Fruit fly (Drosophila melanogaster) whole organism, embryonic: Measurements from ENCODE around the gene disco.

Source experiments
- Asciz ChIP-seq: fragments of 200-800 bp; sonication (Bioruptor generic); optimal IDR thresholded peaks from 2 replicates; lab custom pipeline; 2017; ENCODE audit warnings: missing biosample characterization, mild to moderate bottlenecking, missing genetic modification characterization, missing genetic modification reagents
- Blimp-1 ChIP-seq: fragments of 200-800 bp; sonication (Bioruptor generic); optimal IDR thresholded peaks from 3 replicates; lab custom pipeline; 2018; ENCODE audit warnings: missing biosample characterization, missing genetic modification characterization, mild to moderate bottlenecking, moderate library complexity, missing genetic modification reagents
- CG11093 ChIP-seq: fragments of 200-800 bp; sonication (Bioruptor generic); IDR thresholded peaks from 3 replicates; pipeline ENCODE4 v1.3.6; 2022; ENCODE audit warnings: missing biosample characterization, missing genetic modification characterization
- CG11398 ChIP-seq: fragments of 200-800 bp; sonication (Bioruptor generic); optimal IDR thresholded peaks from 2 replicates; lab custom pipeline; 2016; ENCODE audit warnings: missing biosample characterization, missing genetic modification characterization
- CG11456 ChIP-seq: fragments of 200-800 bp; sonication (Bioruptor generic); IDR thresholded peaks from 3 replicates; pipeline ENCODE4 v1.3.6; 2022; ENCODE audit warnings: missing biosample characterization, missing genetic modification characterization
- CG11696 ChIP-seq: fragments of 200-800 bp; sonication (Bioruptor generic); IDR thresholded peaks from 2 replicates; pipeline ENCODE4 v1.3.6; 2022; ENCODE audit warnings: missing biosample characterization, missing genetic modification characterization
- CG13424 ChIP-seq: fragments of 200-800 bp; sonication (Bioruptor generic); optimal IDR thresholded peaks from 2 replicates; lab custom pipeline; 2019; ENCODE audit warnings: missing biosample characterization, mild to moderate bottlenecking, missing genetic modification characterization, moderate library complexity
- CG15011 ChIP-seq: fragments of 200-800 bp; sonication (Bioruptor generic); optimal IDR thresholded peaks from 3 replicates; lab custom pipeline; 2018; ENCODE audit warnings: missing biosample characterization, mild to moderate bottlenecking, missing genetic modification characterization
- CG16779 ChIP-seq: fragments of 200-800 bp; sonication (Bioruptor generic); IDR thresholded peaks from 2 replicates; pipeline ENCODE4 v1.3.6; 2022; ENCODE audit warnings: missing biosample characterization, missing genetic modification characterization
- CG17186 ChIP-seq: fragments of 200-800 bp; sonication (Bioruptor generic); optimal IDR thresholded peaks from 3 replicates; lab custom pipeline; 2017; ENCODE audit warnings: missing biosample characterization, missing genetic modification reagents, missing genetic modification characterization
- CG17328 ChIP-seq: fragments of 200-800 bp; sonication (Bioruptor generic); IDR thresholded peaks from 2 replicates; pipeline ENCODE4 v1.3.6; 2022; ENCODE audit warnings: missing biosample characterization, missing genetic modification characterization
- CG17829 ChIP-seq: fragments of 200-800 bp; optimal IDR thresholded peaks from 2 replicates; lab custom pipeline; 2019; ENCODE audit warnings: missing biosample characterization, mild to moderate bottlenecking, missing genetic modification characterization, moderate library complexity
- CG3065 ChIP-seq: fragments of 200-800 bp; sonication (Bioruptor generic); optimal IDR thresholded peaks from 2 replicates; lab custom pipeline; 2016; ENCODE audit warnings: missing biosample characterization, missing genetic modification characterization
- CG32772 ChIP-seq: fragments of 200-800 bp; sonication (Bioruptor generic); IDR thresholded peaks from 2 replicates; pipeline ENCODE4 v1.3.6; 2022; ENCODE audit warnings: missing biosample characterization, missing genetic modification characterization
- CG33213 ChIP-seq: fragments of 200-800 bp; sonication (Bioruptor generic); optimal IDR thresholded peaks from 3 replicates; lab custom pipeline; 2016; ENCODE audit warnings: missing biosample characterization, missing genetic modification characterization
- CG3995 ChIP-seq: fragments of 200-800 bp; sonication (Bioruptor generic); optimal IDR thresholded peaks from 3 replicates; lab custom pipeline; 2016; ENCODE audit warnings: missing biosample characterization, missing genetic modification characterization
- CG43689 ChIP-seq: fragments of 200-800 bp; sonication (Bioruptor generic); IDR thresholded peaks from 2 replicates; pipeline ENCODE4 v1.3.6; 2022; ENCODE audit warnings: missing biosample characterization, missing genetic modification characterization
- CG5245 ChIP-seq: fragments of 200-800 bp; sonication (Bioruptor generic); optimal IDR thresholded peaks from 3 replicates; lab custom pipeline; 2016; ENCODE audit warnings: missing biosample characterization, missing genetic modification characterization
- CG6272 ChIP-seq: fragments of 200-800 bp; sonication (Bioruptor generic); IDR thresholded peaks from 2 replicates; pipeline ENCODE4 v1.3.6; 2022; ENCODE audit warnings: missing biosample characterization, missing genetic modification characterization
- CG6791 ChIP-seq: fragments of 200-800 bp; sonication (Bioruptor generic); IDR thresholded peaks from 3 replicates; pipeline ENCODE4 v1.3.6; 2022; ENCODE audit warnings: missing biosample characterization, missing genetic modification characterization; ENCODE audit not compliant: partially characterized antibody
- CG7839 ChIP-seq: fragments of 200-800 bp; sonication (Bioruptor generic); optimal IDR thresholded peaks from 3 replicates; lab custom pipeline; 2018; ENCODE audit warnings: missing biosample characterization, mild to moderate bottlenecking, missing genetic modification characterization, moderate library complexity
- CG8359 ChIP-seq: fragments of 200-800 bp; sonication (Bioruptor generic); optimal IDR thresholded peaks from 2 replicates; lab custom pipeline; 2017; ENCODE audit warnings: missing biosample characterization, mild to moderate bottlenecking, missing genetic modification characterization, borderline replicate concordance
- CG8944 ChIP-seq: fragments of 200-800 bp; sonication (Bioruptor generic); optimal IDR thresholded peaks from 3 replicates; lab custom pipeline; 2016; ENCODE audit warnings: missing biosample characterization, missing genetic modification characterization
- Dfd ChIP-seq, 2 experiments: fragments of >200 bp; optimal IDR thresholded peaks; 2 replicates each; lab custom pipeline; 2017; ENCODE audit warnings: missing biosample characterization in 2 of 2, missing genetic modification characterization in 2 of 2
- Doc2 ChIP-seq: fragments of 200-800 bp; sonication (Bioruptor generic); IDR thresholded peaks from 2 replicates; pipeline ENCODE4 v1.3.6; 2022; ENCODE audit warnings: missing biosample characterization, missing genetic modification characterization
- Eip74EF ChIP-seq, 2 experiments: fragments of 200-800 bp in 1 of 2; fragments of >200 bp in 1 of 2; sonication (Bioruptor generic) in 1 of 2; optimal IDR thresholded peaks; 2 replicates each; lab custom pipeline; 2017 to 2019; ENCODE audit warnings: missing biosample characterization in 2 of 2, missing genetic modification characterization in 2 of 2, mild to moderate bottlenecking in 1 of 2, moderate library complexity in 1 of 2
- Elba2 ChIP-seq: fragments of 200-800 bp; sonication (Bioruptor generic); optimal IDR thresholded peaks from 3 replicates; lab custom pipeline; 2016; ENCODE audit warnings: missing biosample characterization, missing genetic modification characterization
- Ets97D ChIP-seq: fragments of 200-800 bp; sonication (Bioruptor generic); optimal IDR thresholded peaks from 3 replicates; lab custom pipeline; 2016; ENCODE audit warnings: missing biosample characterization, missing genetic modification characterization
- Fer3 ChIP-seq: fragments of 200-800 bp; sonication (Bioruptor generic); optimal IDR thresholded peaks from 2 replicates; lab custom pipeline; 2018; ENCODE audit warnings: missing biosample characterization, mild to moderate bottlenecking, missing genetic modification characterization, moderate library complexity
- Med ChIP-seq: fragments of 200-800 bp; sonication (Bioruptor generic); peaks from one replicate; lab custom pipeline; 2016; ENCODE audit warnings: missing biosample characterization, missing genetic modification characterization, mild to moderate bottlenecking, inconsistent platforms, moderate library complexity
- NC2β ChIP-seq: fragments of 200-800 bp; sonication (Bioruptor generic); optimal IDR thresholded peaks from 2 replicates; lab custom pipeline; 2016; ENCODE audit warnings: missing biosample characterization, missing genetic modification characterization
- Sox100B ChIP-seq: fragments of 200-800 bp; sonication (Bioruptor generic); optimal IDR thresholded peaks from 3 replicates; lab custom pipeline; 2018; ENCODE audit warnings: missing biosample characterization, mild to moderate bottlenecking, missing genetic modification characterization
- Sox102F ChIP-seq: fragments of 200-800 bp; sonication (Bioruptor generic); optimal IDR thresholded peaks from 2 replicates; lab custom pipeline; 2018; ENCODE audit warnings: missing biosample characterization, mild to moderate bottlenecking, missing genetic modification characterization, moderate library complexity
- Stat92E ChIP-seq, 3 experiments: fragments of >200 bp in 2 of 3; fragments of 200-800 bp in 1 of 3; sonication (Bioruptor generic) in 1 of 3; optimal IDR thresholded peaks; 2 replicates each; lab custom pipeline; 2017 to 2019; ENCODE audit warnings: missing biosample characterization in 3 of 3, missing genetic modification characterization in 3 of 3, mild to moderate bottlenecking in 1 of 3, moderate library complexity in 1 of 3
- al ChIP-seq: fragments of 200-800 bp; sonication (Bioruptor generic); IDR thresholded peaks from 2 replicates; pipeline ENCODE4 v1.3.6; 2022; ENCODE audit warnings: missing biosample characterization, missing genetic modification characterization
- ase ChIP-seq: fragments of 200-800 bp; sonication (Bioruptor generic); IDR thresholded peaks from 3 replicates; pipeline ENCODE4 v1.3.6; 2022; ENCODE audit warnings: missing biosample characterization, missing genetic modification characterization
- ash1 ChIP-seq: fragments of 200-800 bp; sonication (Bioruptor generic); optimal IDR thresholded peaks from 2 replicates; lab custom pipeline; 2018; ENCODE audit warnings: missing biosample characterization, mild to moderate bottlenecking, missing genetic modification characterization
- btn ChIP-seq: fragments of 200-800 bp; sonication (Bioruptor generic); optimal IDR thresholded peaks from 2 replicates; lab custom pipeline; 2016; ENCODE audit warnings: missing biosample characterization, missing genetic modification characterization
- crp ChIP-seq, 2 experiments: fragments of 200-800 bp; sonication (Bioruptor generic); optimal IDR thresholded peaks; 2 replicates in 1 of 2; 3 replicates in 1 of 2; lab custom pipeline; 2017; ENCODE audit warnings: missing biosample characterization in 2 of 2, missing genetic modification characterization in 2 of 2, mild to moderate bottlenecking in 1 of 2, moderate library complexity in 1 of 2
- cwo ChIP-seq: fragments of 200-800 bp; sonication (Bioruptor generic); optimal IDR thresholded peaks from 3 replicates; lab custom pipeline; 2017; ENCODE audit warnings: missing biosample characterization, missing genetic modification characterization, mild to moderate bottlenecking, moderate library complexity, missing genetic modification reagents
- da ChIP-seq: fragments of 200-800 bp; sonication (Bioruptor generic); optimal IDR thresholded peaks from 2 replicates; lab custom pipeline; 2016; ENCODE audit warnings: missing biosample characterization, missing genetic modification characterization
- dmrt11E ChIP-seq: fragments of 200-800 bp; sonication (Bioruptor generic); optimal IDR thresholded peaks from 3 replicates; lab custom pipeline; 2018; ENCODE audit warnings: missing biosample characterization, mild to moderate bottlenecking, missing genetic modification characterization, moderate library complexity
- dpn ChIP-seq, 2 experiments: fragments of 200-800 bp; sonication (Bioruptor generic); optimal IDR thresholded peaks; 3 replicates each; lab custom pipeline; 2016; ENCODE audit warnings: missing biosample characterization in 2 of 2, missing genetic modification characterization in 2 of 2
- gfzf ChIP-seq: fragments of 200-800 bp; sonication (Bioruptor generic); optimal IDR thresholded peaks from 2 replicates; lab custom pipeline; 2016; ENCODE audit warnings: missing biosample characterization, mild to moderate bottlenecking, missing genetic modification characterization, moderate library complexity
- kay ChIP-seq: fragments of 200-800 bp; sonication (Bioruptor generic); optimal IDR thresholded peaks from 2 replicates; lab custom pipeline; 2016; ENCODE audit warnings: missing biosample characterization, missing genetic modification characterization
- nmo ChIP-seq: fragments of 200-800 bp; sonication (Bioruptor generic); optimal IDR thresholded peaks from 2 replicates; lab custom pipeline; 2018; ENCODE audit warnings: missing biosample characterization, mild to moderate bottlenecking, missing genetic modification characterization, moderate library complexity
- oc ChIP-seq: fragments of 200-800 bp; sonication (Bioruptor generic); optimal IDR thresholded peaks from 2 replicates; lab custom pipeline; 2018; ENCODE audit warnings: missing biosample characterization, mild to moderate bottlenecking, missing genetic modification characterization, moderate library complexity
- tx ChIP-seq: fragments of 200-800 bp; sonication (Bioruptor generic); optimal IDR thresholded peaks from 2 replicates; lab custom pipeline; 2016; ENCODE audit warnings: missing biosample characterization, missing genetic modification characterization
- zf30C ChIP-seq: fragments of 200-800 bp; sonication (Bioruptor generic); optimal IDR thresholded peaks from 3 replicates; lab custom pipeline; 2018; ENCODE audit warnings: missing biosample characterization, mild to moderate bottlenecking, missing genetic modification characterization
- zfh2 ChIP-seq: fragments of 200-800 bp; sonication (Bioruptor generic); optimal IDR thresholded peaks from 2 replicates; lab custom pipeline; 2016; ENCODE audit warnings: missing biosample characterization, missing genetic modification characterization

Gene disco

DNA sequence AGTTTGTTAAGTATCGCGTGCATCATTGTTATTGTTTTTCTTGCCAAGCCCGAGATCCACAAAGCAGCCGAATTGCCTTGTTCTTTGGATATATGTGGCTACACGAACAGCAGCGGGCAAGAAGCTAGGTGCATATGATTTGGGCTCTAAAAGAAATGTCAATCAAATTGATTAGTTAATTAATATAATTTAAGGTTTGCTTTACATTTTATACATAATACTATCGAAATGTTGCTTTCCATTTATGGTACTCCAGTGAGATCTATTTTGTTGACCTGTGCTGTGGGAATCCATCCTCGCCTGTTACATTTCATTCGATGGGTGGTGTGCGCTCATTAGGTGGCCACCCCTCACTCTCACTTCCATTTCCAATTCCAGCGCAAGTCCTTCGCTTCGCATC lies 46.9 kb upstream of the disco start (continued):
- TF ChIP-seq CG13424 (tag; lab: Kevin White, UChicago) (peak; percentile 82), CG16779 (no peak), ash1 (no peak), Elba2 (GFP tag; lab: Kevin White, UChicago) (no peak), CG3995 (GFP tag; lab: Kevin White, UChicago) (no peak), CG5245 (peak; percentile 72), CG6791 (GFP tag; lab: Robert Waterston, UW) (no peak), dmrt11E (peak; percentile 86), Doc2 (GFP tag; lab: Robert Waterston, UW) (no peak), CG11398 (GFP tag; lab: Kevin White, UChicago) (no peak), dpn (GFP tag; optimal IDR thresholded peaks at IDR 0.05; lab: Kevin White, UChicago) (peak; percentile 24 to 72), CG11456 (GFP tag; lab: Robert Waterston, UW) (peak; percentile 70), CG33213 (GFP tag; lab: Kevin White, UChicago) (peak; percentile 22), gfzf (no peak), Fer3 (peak; percentile 80), tx (GFP tag; lab: Kevin White, UChicago) (no peak), zfh2 (peak; percentile 17), CG3065 (GFP tag; lab: Kevin White, UChicago) (peak; percentile 13), btn (GFP tag; lab: Kevin White, UChicago) (peak; percentile 28), CG17186 (GFP tag; lab: Kevin White, UChicago) (no peak), NC2β (GFP tag; lab: Kevin White, UChicago) (peak; percentile 42), Stat92E (GFP tag; optimal IDR thresholded peaks at IDR 0.05; lab: Kevin White, UChicago) (no peak), crp (GFP tag; optimal IDR thresholded peaks at IDR 0.05; lab: Kevin White, UChicago) (no peak), CG15011 (GFP tag; lab: Kevin White, UChicago) (peak; percentile 40), Eip74EF (GFP tag; optimal IDR thresholded peaks at IDR 0.05; lab: Kevin White, UChicago) (peak in 1 of 2 experiments; percentile 64), CG32772 (GFP tag; lab: Robert Waterston, UW) (peak; percentile 67), kay (GFP tag; lab: Kevin White, UChicago) (peak; percentile 50), CG17328 (GFP tag; lab: Robert Waterston, UW) (peak; percentile 92), Blimp-1 (peak; percentile 76), CG17829 (peak; percentile 77), Ets97D (GFP tag; lab: Kevin White, UChicago) (peak; percentile 18), CG7839 (peak; percentile 87), Dfd (GFP tag; optimal IDR thresholded peaks at IDR 0.05; lab: Kevin White, UChicago) (no peak), oc (tag; lab: Kevin White, UChicago) (peak; percentile 74), Sox100B (GFP tag; lab: Kevin White, UChicago) (no peak), zf30C (no peak), ase (GFP tag; lab: Robert Waterston, UW) (peak; percentile 63), CG11093 (GFP tag; lab: Robert Waterston, UW) (peak; percentile 62; the same call in 1 of the 3 replicates), Med (GFP tag; lab: Kevin White, UChicago) (peak; percentile 92), CG6272 (GFP tag; lab: Robert Waterston, UW) (peak; percentile 53; the same call in 1 of the 2 replicates), da (no peak), Sox102F (GFP tag; lab: Kevin White, UChicago) (peak; percentile 78), CG8359 (GFP tag; lab: Kevin White, UChicago) (peak; percentile 61), al (GFP tag; lab: Robert Waterston, UW) (peak; percentile 57), cwo (GFP tag; lab: Kevin White, UChicago) (peak; percentile 71), CG8944 (peak; percentile 22), nmo (GFP tag; lab: Kevin White, UChicago) (peak; percentile 83), Asciz (GFP tag; lab: Kevin White, UChicago) (peak; percentile 67), CG43689 (no peak), CG11696 (GFP tag; lab: Robert Waterston, UW) (peak; percentile 88)
